Worm (Caenorhabditis elegans): ENCODE measurements around the gene fbxa-128.

The fbxa-128 gene

ce11 chrIII:11090870-11091386 lies 48.0 kb downstream of the fbxa-128 start (continued):
- peak; percentile 37; the same call in 1 of the 2 replicates for TF ChIP-seq ceh-91 (GFP tag; IDR thresholded peaks at IDR 0.05)
- TF ChIP-seq F23B12.7 (tag; optimal IDR thresholded peaks at IDR 0.05; ENCODE audit: insufficient read depth), result no peak
- TF ChIP-seq sea-2 (GFP tag; IDR thresholded peaks at IDR 0.05), result no peak
- TF ChIP-seq lin-40 (tag; optimal IDR thresholded peaks at IDR 0.05), result no peak
- TF ChIP-seq madf-6 (GFP tag; IDR thresholded peaks at IDR 0.05), result peak; percentile 84
- peak; percentile 85 for TF ChIP-seq him-1 (tag; optimal IDR thresholded peaks at IDR 0.05)
- no peak for TF ChIP-seq ccch-3 (GFP tag; optimal IDR thresholded peaks at IDR 0.05)
- TF ChIP-seq Y67H2A.10 (GFP tag; conservative IDR thresholded peaks at IDR 0.05), result no peak
- no peak for TF ChIP-seq sdz-38 (tag; optimal IDR thresholded peaks at IDR 0.05)
- 0 out of 2 replicates have a peak, but pooled peaks have one; percentile 63 for TF ChIP-seq hmg-20 (GFP tag; IDR thresholded peaks at IDR 0.05)
- TF ChIP-seq attf-6 (GFP tag; IDR thresholded peaks at IDR 0.05), result peak; percentile 98
- TF ChIP-seq nhr-120 (GFP tag; IDR thresholded peaks at IDR 0.05), result no peak
- TF ChIP-seq pbrm-1 (GFP tag; IDR thresholded peaks at IDR 0.05), result peak; percentile 97
- peak; percentile 61; the same call in 1 of the 2 replicates for TF ChIP-seq egrh-3 (GFP tag; IDR thresholded peaks at IDR 0.05)
- TF ChIP-seq Y79H2A.3 (GFP tag; conservative IDR thresholded peaks at IDR 0.05), result no peak
- TF ChIP-seq ceh-100 (GFP tag; IDR thresholded peaks at IDR 0.05), result peak; percentile 89
- TF ChIP-seq snpc-3.4 (tag; optimal IDR thresholded peaks at IDR 0.05), result peak; percentile 97
- TF ChIP-seq zim-3 (tag; optimal IDR thresholded peaks at IDR 0.05), result peak; percentile 26
- peak; percentile 50 for TF ChIP-seq F33H1.4 (GFP tag; IDR thresholded peaks at IDR 0.05)
- no peak for TF ChIP-seq nfya-1 (tag; optimal IDR thresholded peaks at IDR 0.05; ENCODE audit: borderline replicate concordance, insufficient read depth)
- peak; percentile 77 for TF ChIP-seq T26A5.8 (tag; optimal IDR thresholded peaks at IDR 0.05)
- TF ChIP-seq mes-4 (tag; optimal IDR thresholded peaks at IDR 0.05), result peak; percentile 73
- TF ChIP-seq F10E7.11 (tag; optimal IDR thresholded peaks at IDR 0.05), result peak; percentile 90
- TF ChIP-seq rpc-1 (optimal IDR thresholded peaks at IDR 0.05), result no peak
- no peak for TF ChIP-seq rpc-1 (tag; optimal IDR thresholded peaks at IDR 0.05)
- TF ChIP-seq Y53F4B.3 (GFP tag; IDR thresholded peaks at IDR 0.05), result no peak
- no peak for TF ChIP-seq nhr-80 (tag; optimal IDR thresholded peaks at IDR 0.05)
- TF ChIP-seq ztf-18 (tag; optimal IDR thresholded peaks at IDR 0.05), result no peak
- TF ChIP-seq zfh-2 (GFP tag; conservative IDR thresholded peaks at IDR 0.05), result peak; percentile 81
- TF ChIP-seq ama-1 (optimal IDR thresholded peaks at IDR 0.05), result peak; percentile 88
- TF ChIP-seq ama-1 (GFP tag; optimal IDR thresholded peaks at IDR 0.05), result no peak
- TF ChIP-seq sptf-2 (GFP tag; optimal IDR thresholded peaks at IDR 0.05), result peak; percentile 31
- TF ChIP-seq hlh-26 (GFP tag; conservative IDR thresholded peaks at IDR 0.05), result no peak
- no peak for TF ChIP-seq ceh-27 (GFP tag; optimal IDR thresholded peaks at IDR 0.05)
- TF ChIP-seq ceh-79 (tag; optimal IDR thresholded peaks at IDR 0.05), result peak; percentile 31
- TF ChIP-seq die-1 (tag; optimal IDR thresholded peaks at IDR 0.05), result peak; percentile 44
- peak; percentile 69 for TF ChIP-seq dox-1 (GFP tag; IDR thresholded peaks at IDR 0.05)
- peak; percentile 0 for TF ChIP-seq nhr-90 (tag; optimal IDR thresholded peaks at IDR 0.05)
- peak; percentile 1 for TF ChIP-seq F57C9.4 (tag; optimal IDR thresholded peaks at IDR 0.05)
- TF ChIP-seq chd-7 (tag; optimal IDR thresholded peaks at IDR 0.05), result peak; percentile 81
- no peak for TF ChIP-seq lsy-27 (tag; optimal IDR thresholded peaks at IDR 0.05; ENCODE audit: borderline replicate concordance, insufficient read depth)
- TF ChIP-seq madf-10 (tag; optimal IDR thresholded peaks at IDR 0.05), result no peak
- peak; percentile 74 for TF ChIP-seq mcd-1 (GFP tag; IDR thresholded peaks at IDR 0.05)
- peak; percentile 40 for TF ChIP-seq ZK185.1 (tag; optimal IDR thresholded peaks at IDR 0.05; ENCODE audit: poor library complexity, severe bottlenecking)
- no peak for TF ChIP-seq B0261.1 (tag; optimal IDR thresholded peaks at IDR 0.05)
- TF ChIP-seq efl-1 (GFP tag; optimal IDR thresholded peaks at IDR 0.05), result no peak
- TF ChIP-seq lin-54 (GFP tag; optimal IDR thresholded peaks at IDR 0.05), result peak; percentile 71
- TF ChIP-seq hsf-1 (GFP tag; IDR thresholded peaks at IDR 0.05), result peak; percentile 88
- TF ChIP-seq nfyb-1 (GFP tag; IDR thresholded peaks at IDR 0.05), result peak; percentile 86
